Fruit fly (Drosophila melanogaster) whole organism, embryonic: ENCODE measurements around the gene CG44004.
A peak's percentile ranks its signal among the peaks of the same experiment; 100 is the strongest.

Experiments
- BtbVII ChIP-seq: fragments of 200-800 bp; sonication (Bioruptor generic); optimal IDR thresholded peaks from 3 replicates; lab custom pipeline; 2017; ENCODE audit warnings: missing biosample characterization, mild to moderate bottlenecking, missing genetic modification characterization
- CG12769 ChIP-seq: fragments of 200-800 bp; sonication (Bioruptor generic); optimal IDR thresholded peaks from 2 replicates; lab custom pipeline; 2019; ENCODE audit warnings: missing biosample characterization, mild to moderate bottlenecking, missing genetic modification characterization, moderate library complexity
- CG17802 ChIP-seq: fragments of 200-800 bp; sonication (Bioruptor generic); optimal IDR thresholded peaks from 2 replicates; lab custom pipeline; 2018; ENCODE audit warnings: missing biosample characterization, mild to moderate bottlenecking, missing genetic modification characterization, moderate library complexity
- CG18599 ChIP-seq: fragments of 200-800 bp; sonication (Bioruptor generic); optimal IDR thresholded peaks from 3 replicates; lab custom pipeline; 2017; ENCODE audit warnings: missing biosample characterization, missing genetic modification characterization, mild to moderate bottlenecking, moderate library complexity, missing genetic modification reagents
- CG34224 ChIP-seq: fragments of 200-800 bp; sonication (Bioruptor generic); IDR thresholded peaks from 3 replicates; pipeline ENCODE4 v1.3.6; 2022; ENCODE audit warnings: missing biosample characterization, missing genetic modification characterization; ENCODE audit not compliant: partially characterized antibody
- CG34376 ChIP-seq: fragments of 200-800 bp; sonication (Bioruptor generic); optimal IDR thresholded peaks from 2 replicates; lab custom pipeline; 2018; ENCODE audit warnings: missing biosample characterization, mild to moderate bottlenecking, missing genetic modification characterization
- CG34422 ChIP-seq: fragments of 200-800 bp; sonication (Bioruptor generic); IDR thresholded peaks from 3 replicates; pipeline ENCODE4 v1.3.6; 2022; ENCODE audit warnings: missing biosample characterization, missing genetic modification characterization
- CG3726 ChIP-seq: fragments of 200-800 bp; sonication (Bioruptor generic); IDR thresholded peaks from 3 replicates; pipeline ENCODE4, ENCODE4 v1.3.6; 2022; ENCODE audit warnings: missing biosample characterization, missing genetic modification characterization
- CG43689 ChIP-seq: fragments of 200-800 bp; sonication (Bioruptor generic); IDR thresholded peaks from 2 replicates; pipeline ENCODE4 v1.3.6; 2022; ENCODE audit warnings: missing biosample characterization, missing genetic modification characterization
- CG4617 ChIP-seq: fragments of 200-800 bp; sonication (Bioruptor generic); optimal IDR thresholded peaks from 3 replicates; lab custom pipeline; 2016; ENCODE audit warnings: missing biosample characterization, missing genetic modification characterization, borderline replicate concordance
- CG7357 ChIP-seq: fragments of 200-800 bp; sonication (Bioruptor generic); IDR thresholded peaks from 3 replicates; pipeline ENCODE4 v1.3.6; 2022; ENCODE audit warnings: missing biosample characterization, missing genetic modification characterization
- CG8944 ChIP-seq: fragments of 200-800 bp; sonication (Bioruptor generic); optimal IDR thresholded peaks from 3 replicates; lab custom pipeline; 2016; ENCODE audit warnings: missing biosample characterization, missing genetic modification characterization
- CG9437 ChIP-seq: fragments of 200-800 bp; sonication (Bioruptor generic); optimal IDR thresholded peaks from 2 replicates; lab custom pipeline; 2018; ENCODE audit warnings: missing biosample characterization, mild to moderate bottlenecking, missing genetic modification characterization
- CTCF ChIP-seq: fragments of 200-800 bp; sonication (Bioruptor generic); optimal IDR thresholded peaks from 2 replicates; lab custom pipeline; 2017; ENCODE audit warnings: missing biosample characterization, mild to moderate bottlenecking, missing genetic modification characterization, moderate library complexity
- Dip2 ChIP-seq: fragments of 200-800 bp; sonication (Bioruptor generic); IDR thresholded peaks from 2 replicates; pipeline ENCODE4 v1.3.6; 2022; ENCODE audit warnings: missing biosample characterization, missing genetic modification characterization
- HLHmδ ChIP-seq: fragments of 200-800 bp; sonication (Bioruptor generic); optimal IDR thresholded peaks from 2 replicates; lab custom pipeline; 2018; ENCODE audit warnings: missing biosample characterization, mild to moderate bottlenecking, missing genetic modification characterization, moderate library complexity
- Hand ChIP-seq: fragments of 200-800 bp; sonication (Bioruptor generic); optimal IDR thresholded peaks from 2 replicates; lab custom pipeline; 2017; ENCODE audit warnings: mild to moderate bottlenecking, missing biosample characterization, missing genetic modification reagents, missing genetic modification characterization
- Jarid2 ChIP-seq: fragments of 200-800 bp; sonication (Bioruptor generic); optimal IDR thresholded peaks from 3 replicates; lab custom pipeline; 2017; ENCODE audit warnings: mild to moderate bottlenecking, missing biosample characterization, missing genetic modification reagents, missing genetic modification characterization
- Med ChIP-seq: fragments of 200-800 bp; sonication (Bioruptor generic); peaks from one replicate; lab custom pipeline; 2016; ENCODE audit warnings: missing biosample characterization, missing genetic modification characterization, mild to moderate bottlenecking, inconsistent platforms, moderate library complexity
- NfI ChIP-seq: fragments of 200-800 bp; sonication (Bioruptor generic); optimal IDR thresholded peaks from 3 replicates; lab custom pipeline; 2018; ENCODE audit warnings: missing biosample characterization, mild to moderate bottlenecking, missing genetic modification characterization, moderate library complexity
- ab ChIP-seq: fragments of 200-800 bp; sonication (Bioruptor generic); optimal IDR thresholded peaks from 2 replicates; lab custom pipeline; 2016; ENCODE audit warnings: missing biosample characterization, missing genetic modification characterization
- bcd ChIP-seq: fragments of 200-800 bp; sonication (Bioruptor generic); optimal IDR thresholded peaks from 2 replicates; lab custom pipeline; 2017; ENCODE audit warnings: missing biosample characterization, mild to moderate bottlenecking, missing genetic modification characterization
- cad ChIP-seq: fragments of >200 bp; optimal IDR thresholded peaks from 2 replicates; lab custom pipeline; 2017; ENCODE audit warnings: missing biosample characterization, missing genetic modification characterization
- en ChIP-seq: fragments of 200-800 bp; sonication (Bioruptor generic); optimal IDR thresholded peaks from 2 replicates; lab custom pipeline; 2016; ENCODE audit warnings: missing biosample characterization, missing genetic modification characterization
- eyg ChIP-seq: fragments of 200-800 bp; sonication (Bioruptor generic); optimal IDR thresholded peaks from 3 replicates; lab custom pipeline; 2016; ENCODE audit warnings: missing biosample characterization, missing genetic modification characterization
- ftz-f1 ChIP-seq: fragments of 200-800 bp; sonication (Bioruptor generic); optimal IDR thresholded peaks from 2 replicates; lab custom pipeline; 2016; ENCODE audit warnings: missing biosample characterization, missing genetic modification characterization
- grau ChIP-seq: fragments of 200-800 bp; optimal IDR thresholded peaks from 3 replicates; lab custom pipeline; 2019; ENCODE audit warnings: missing biosample characterization, mild to moderate bottlenecking, missing genetic modification characterization, moderate library complexity
- gsb-n ChIP-seq: fragments of 200-800 bp; sonication (Bioruptor generic); optimal IDR thresholded peaks from 3 replicates; lab custom pipeline; 2018; ENCODE audit warnings: missing biosample characterization, mild to moderate bottlenecking, missing genetic modification characterization
- gt ChIP-seq: fragments of 200-800 bp; sonication (Bioruptor generic); IDR thresholded peaks from 2 replicates; pipeline ENCODE4 v1.3.6; 2022; ENCODE audit warnings: missing biosample characterization, missing genetic modification characterization
- inv ChIP-seq: fragments of 200-800 bp; sonication (Bioruptor generic); IDR thresholded peaks from 2 replicates; pipeline ENCODE4 v1.3.6; 2022; ENCODE audit warnings: missing biosample characterization, missing genetic modification characterization; ENCODE audit not compliant: partially characterized antibody
- jing ChIP-seq: fragments of 200-800 bp; sonication (Bioruptor generic); optimal IDR thresholded peaks from 2 replicates; lab custom pipeline; 2018; ENCODE audit warnings: missing biosample characterization, mild to moderate bottlenecking, missing genetic modification characterization
- kah ChIP-seq: fragments of 200-800 bp; sonication (Bioruptor generic); optimal IDR thresholded peaks from 2 replicates; lab custom pipeline; 2018; ENCODE audit warnings: missing biosample characterization, mild to moderate bottlenecking, missing genetic modification characterization
- kay ChIP-seq: fragments of 200-800 bp; sonication (Bioruptor generic); optimal IDR thresholded peaks from 2 replicates; lab custom pipeline; 2016; ENCODE audit warnings: missing biosample characterization, missing genetic modification characterization
- lab ChIP-seq: fragments of 200-800 bp; sonication (Bioruptor generic); optimal IDR thresholded peaks from 3 replicates; lab custom pipeline; 2017; ENCODE audit warnings: missing biosample characterization, missing genetic modification characterization, mild to moderate bottlenecking, moderate library complexity, missing genetic modification reagents
- lov ChIP-seq, 2 experiments: fragments of 200-800 bp in 1 of 2; fragments of >200 bp in 1 of 2; sonication (Bioruptor generic) in 1 of 2; IDR thresholded peaks in 1 of 2; optimal IDR thresholded peaks in 1 of 2; 2 replicates in 1 of 2; 3 replicates in 1 of 2; pipeline versions ENCODE4 v1.3.6 to Lab custom; 2017 to 2022; ENCODE audit warnings: missing biosample characterization in 1 of 2, missing genetic modification characterization in 1 of 2
- mam ChIP-seq: fragments of 200-800 bp; sonication (Bioruptor generic); optimal IDR thresholded peaks from 3 replicates; lab custom pipeline; 2016; ENCODE audit warnings: missing biosample characterization, missing genetic modification characterization
- pan ChIP-seq, 4 experiments: fragments of >200 bp in 3 of 4; fragments of 200-800 bp in 1 of 4; sonication (Bioruptor generic) in 1 of 4; optimal IDR thresholded peaks in 3 of 4; IDR thresholded peaks in 1 of 4; 2 replicates each; pipeline versions ENCODE4 v1.3.6 to Lab custom; 2017 to 2022; ENCODE audit warnings: missing biosample characterization in 2 of 4, missing genetic modification characterization in 2 of 4, mixed read lengths in 1 of 4
- rib ChIP-seq: fragments of 200-800 bp; sonication (Bioruptor generic); IDR thresholded peaks from 2 replicates; pipeline ENCODE4 v1.3.6; 2022; ENCODE audit warnings: missing biosample characterization, missing genetic modification characterization
- row ChIP-seq: fragments of 200-800 bp; sonication (Bioruptor generic); IDR thresholded peaks from 3 replicates; pipeline ENCODE4 v1.3.6; 2022; ENCODE audit warnings: missing biosample characterization, missing genetic modification characterization
- salm ChIP-seq: fragments of 200-800 bp; sonication (Bioruptor generic); optimal IDR thresholded peaks from 2 replicates; lab custom pipeline; 2018; ENCODE audit warnings: missing biosample characterization, mild to moderate bottlenecking, missing genetic modification characterization
- sc ChIP-seq, 3 experiments: fragments of >200 bp in 2 of 3; fragments of 200-800 bp in 1 of 3; sonication (Bioruptor generic) in 1 of 3; optimal IDR thresholded peaks; 2 replicates in 2 of 3; 3 replicates in 1 of 3; lab custom pipeline; 2017; ENCODE audit warnings: mild to moderate bottlenecking in 1 of 3, missing biosample characterization in 1 of 3, missing genetic modification characterization in 1 of 3, missing genetic modification reagents in 1 of 3
- sens ChIP-seq: fragments of 200-800 bp; sonication (Bioruptor generic); peaks from one replicate; lab custom pipeline; 2016; ENCODE audit warnings: missing biosample characterization, missing genetic modification characterization
- slou ChIP-seq: fragments of 200-800 bp; sonication (Bioruptor generic); optimal IDR thresholded peaks from 3 replicates; lab custom pipeline; 2016; ENCODE audit warnings: missing biosample characterization, missing genetic modification characterization
- slp2 ChIP-seq: fragments of 200-800 bp; sonication (Bioruptor generic); optimal IDR thresholded peaks from 2 replicates; lab custom pipeline; 2016; ENCODE audit warnings: missing biosample characterization, missing genetic modification characterization
- so ChIP-seq: fragments of 200-800 bp; sonication (Bioruptor generic); IDR thresholded peaks from 3 replicates; pipeline ENCODE4 v1.3.6; 2022; ENCODE audit warnings: missing biosample characterization, missing genetic modification characterization
- sob ChIP-seq: fragments of 200-800 bp; sonication (Bioruptor generic); IDR thresholded peaks from 2 replicates; pipeline ENCODE4 v1.3.6; 2022; ENCODE audit warnings: missing biosample characterization, missing genetic modification characterization
- stwl ChIP-seq: fragments of 200-800 bp; sonication (Bioruptor generic); optimal IDR thresholded peaks from 3 replicates; lab custom pipeline; 2018; ENCODE audit warnings: missing biosample characterization, mild to moderate bottlenecking, missing genetic modification characterization, moderate library complexity
- tap ChIP-seq: fragments of 200-800 bp; optimal IDR thresholded peaks from 3 replicates; lab custom pipeline; 2019; ENCODE audit warnings: missing biosample characterization, mild to moderate bottlenecking, missing genetic modification characterization, moderate library complexity
- unpg ChIP-seq: fragments of 200-800 bp; sonication (Bioruptor generic); optimal IDR thresholded peaks from 3 replicates; lab custom pipeline; 2018; ENCODE audit warnings: missing biosample characterization, mild to moderate bottlenecking, missing genetic modification characterization, moderate library complexity
- zfh1 ChIP-seq: fragments of 200-800 bp; sonication (Bioruptor generic); IDR thresholded peaks from 3 replicates; pipeline ENCODE4 v1.3.6; 2022; ENCODE audit warnings: missing biosample characterization, missing genetic modification characterization

CG44004 gene

DNA sequence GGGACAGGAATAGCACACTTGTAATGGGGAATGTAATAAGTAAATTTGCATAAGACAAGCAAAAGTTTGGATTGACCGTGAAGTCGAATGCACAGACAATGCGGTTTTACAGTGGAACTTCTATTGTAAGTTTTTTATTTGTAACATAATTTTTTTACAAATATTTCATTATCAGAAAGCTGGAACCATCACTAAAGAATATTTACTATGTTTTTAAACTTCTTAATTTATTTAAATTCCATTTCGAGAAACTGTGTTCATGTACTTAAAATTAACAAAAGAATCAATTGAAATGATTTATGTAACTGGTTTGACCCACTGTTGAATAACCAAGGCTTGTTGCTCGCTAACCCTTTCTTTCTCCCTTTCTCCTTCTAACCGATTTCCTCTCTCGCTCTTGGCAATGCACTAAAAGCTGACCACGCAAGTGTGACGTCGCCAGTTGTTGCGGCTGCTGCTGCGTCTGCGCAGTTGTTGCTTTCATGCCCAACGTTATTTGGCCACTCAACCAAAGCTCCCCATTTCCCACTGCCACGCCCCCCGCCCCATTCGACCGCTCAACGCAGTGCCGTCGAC lies 27.8 kb upstream of the CG44004 start (continued):
- TF ChIP-seq CG7357 (no peak), lov (optimal IDR thresholded peaks at IDR 0.05; lab: Kevin White, UChicago) (no peak), lov (GFP tag; IDR thresholded peaks at IDR 0.05; lab: Robert Waterston, UW) (0 out of 3 replicates have a peak, but pooled peaks have one; percentile 14), Hand (GFP tag; lab: Kevin White, UChicago) (no peak), Med (GFP tag; lab: Kevin White, UChicago) (peak; percentile 41), BtbVII (GFP tag; lab: Kevin White, UChicago) (no peak), slp2 (no peak), CG34224 (GFP tag; lab: Robert Waterston, UW) (no peak), slou (GFP tag; lab: Kevin White, UChicago) (no peak), mam (no peak), CG8944 (no peak), gsb-n (tag; lab: Kevin White, UChicago) (no peak), bcd (no peak), CG12769 (tag; lab: Kevin White, UChicago) (peak; percentile 25), CG17802 (tag; lab: Kevin White, UChicago) (no peak), tap (tag; lab: Kevin White, UChicago) (no peak), stwl (tag; lab: Kevin White, UChicago) (no peak), CG9437 (GFP tag; lab: Kevin White, UChicago) (no peak), gt (GFP tag; lab: Robert Waterston, UW) (no peak), CG18599 (no peak), eyg (no peak), ftz-f1 (no peak), salm (no peak), sens (GFP tag; lab: Kevin White, UChicago) (peak; percentile 86), ab (GFP tag; lab: Kevin White, UChicago) (no peak), CG4617 (GFP tag; lab: Kevin White, UChicago) (no peak), unpg (peak; percentile 29), CG3726 (GFP tag; lab: Robert Waterston, UW) (no peak)

dm6 chr3L:18099715-18100114 lies 26.1 kb upstream of the CG44004 start:
- TF ChIP-seq rib (no peak), sc (optimal IDR thresholded peaks at IDR 0.05; lab: Kevin White, UChicago) (no peak), sc (GFP tag; optimal IDR thresholded peaks at IDR 0.05; lab: Kevin White, UChicago) (no peak), grau (tag; lab: Kevin White, UChicago) (no peak), kay (peak; percentile 7), inv (GFP tag; lab: Robert Waterston, UW) (no peak), zfh1 (GFP tag; lab: Robert Waterston, UW) (no peak), CTCF (GFP tag; lab: Kevin White, UChicago) (no peak), CG34422 (no peak), cad (no peak), salm (no peak), NfI (peak; percentile 7), pan (optimal IDR thresholded peaks at IDR 0.05; lab: Kevin White, UChicago) (no peak), pan (GFP tag; optimal IDR thresholded peaks at IDR 0.05 in 1 of 2, IDR thresholded peaks at IDR 0.05 in 1 of 2) (peak in 1 of 2 experiments; percentile 32), sob (GFP tag; lab: Robert Waterston, UW) (0 out of 2 replicates have a peak, but pooled peaks have one; percentile 25), CG18599 (no peak), CG34376 (GFP tag; lab: Kevin White, UChicago) (no peak), en (GFP tag; lab: Kevin White, UChicago) (no peak), so (GFP tag; lab: Robert Waterston, UW) (0 out of 3 replicates have a peak, but pooled peaks have one; percentile 32), HLHmδ (GFP tag; lab: Kevin White, UChicago) (no peak), row (peak; percentile 52), kah (GFP tag; lab: Kevin White, UChicago) (no peak), Jarid2 (GFP tag; lab: Kevin White, UChicago) (no peak), jing (no peak), lab (GFP tag; lab: Kevin White, UChicago) (no peak), CG43689 (GFP tag; lab: Robert Waterston, UW) (no peak), Dip2 (no peak)
